Fruit fly (Drosophila melanogaster): ENCODE results near the gene abd-A.
A peak's percentile ranks its signal among the peaks of the same experiment; 100 is the strongest.

The abd-A gene

dm6 chr3R:16770653-16771377 is 59.0 kb downstream of the abd-A start:
- TF ChIP-seq tll (GFP tag; optimal IDR thresholded peaks at IDR 0.05) (peak in 1 of 2 experiments; percentile 42), zen (tag; optimal IDR thresholded peaks at IDR 0.05) (peak; percentile 44), Med (GFP tag) (peak; percentile 5), fru (optimal IDR thresholded peaks at IDR 0.05) (no peak), CG32767 (GFP tag; IDR thresholded peaks at IDR 0.05) (no peak), Abd-B (GFP tag; optimal IDR thresholded peaks at IDR 0.05) (peak; percentile 80), Blimp-1 (GFP tag; optimal IDR thresholded peaks at IDR 0.05) (peak; percentile 66), kni (GFP tag; optimal IDR thresholded peaks at IDR 0.05) (peak; percentile 25), abd-A (tag; optimal IDR thresholded peaks at IDR 0.05) (peak; percentile 100), CG2199 (GFP tag; IDR thresholded peaks at IDR 0.05) (0 out of 3 replicates have a peak, but pooled peaks have one; percentile 26), cad (GFP tag; optimal IDR thresholded peaks at IDR 0.05) (peak; percentile 92), twi (tag; optimal IDR thresholded peaks at IDR 0.05) (peak; percentile 5), oc (tag; optimal IDR thresholded peaks at IDR 0.05) (no peak), CG8944 (GFP tag; optimal IDR thresholded peaks at IDR 0.05) (no peak)

- TF ChIP-seq Rx (GFP tag; IDR thresholded peaks at IDR 0.05) (no peak), Pdp1 (GFP tag; optimal IDR thresholded peaks at IDR 0.05) (peak; percentile 22 to 47), slou (GFP tag; optimal IDR thresholded peaks at IDR 0.05) (peak; percentile 15), ewg (GFP tag; optimal IDR thresholded peaks at IDR 0.05) (peak; percentile 15), CG7745 (tag; optimal IDR thresholded peaks at IDR 0.05) (no peak), bsh (GFP tag; optimal IDR thresholded peaks at IDR 0.05) (peak in 1 of 2 experiments; percentile 72), CG5953 (GFP tag; IDR thresholded peaks at IDR 0.05) (peak; percentile 23; the same call in 1 of the 2 replicates), CG6254 (GFP tag; optimal IDR thresholded peaks at IDR 0.05) (peak; percentile 10), Fer3 (tag; optimal IDR thresholded peaks at IDR 0.05) (peak; percentile 39), CG18262 (tag; optimal IDR thresholded peaks at IDR 0.05) (peak; percentile 54), CG12659 (GFP tag; optimal IDR thresholded peaks at IDR 0.05) (peak; percentile 21), CkIIα-i1 (GFP tag; IDR thresholded peaks at IDR 0.05) (no peak), CG12942 (GFP tag; optimal IDR thresholded peaks at IDR 0.05) (peak; percentile 2), CG5180 (GFP tag; optimal IDR thresholded peaks at IDR 0.05) (peak; percentile 32), Abd-B (GFP tag; optimal IDR thresholded peaks at IDR 0.05) (peak; percentile 56), CG6654 (GFP tag; optimal IDR thresholded peaks at IDR 0.05) (peak; percentile 6), cwo (GFP tag; optimal IDR thresholded peaks at IDR 0.05) (no peak), Ssrp (tag; optimal IDR thresholded peaks at IDR 0.05) (no peak), Meics (GFP tag; optimal IDR thresholded peaks at IDR 0.05) (peak; percentile 3), CoRest (tag; optimal IDR thresholded peaks at IDR 0.05) (peak; percentile 48), CG18476 (GFP tag; optimal IDR thresholded peaks at IDR 0.05) (peak; percentile 37), esg (GFP tag; conservative IDR thresholded peaks at IDR 0.05) (peak; percentile 55), abd-A (tag; optimal IDR thresholded peaks at IDR 0.05) (no peak), sens-2 (GFP tag; IDR thresholded peaks at IDR 0.05) (peak; percentile 66), unc-4 (GFP tag; IDR thresholded peaks at IDR 0.05; ENCODE audit: partially characterized antibody) (no peak), CG8359 (GFP tag; optimal IDR thresholded peaks at IDR 0.05; ENCODE audit: borderline replicate concordance) (peak; percentile 12), gt (GFP tag; IDR thresholded peaks at IDR 0.05) (no peak), hbn (GFP tag; IDR thresholded peaks at IDR 0.05; ENCODE audit: partially characterized antibody) (no peak), D19A (tag; optimal IDR thresholded peaks at IDR 0.05) (peak; percentile 30), H15 (GFP tag; IDR thresholded peaks at IDR 0.05) (peak; percentile 52; the same call in 1 of the 3 replicates), unpg (GFP tag; optimal IDR thresholded peaks at IDR 0.05) (peak; percentile 59), shn (GFP tag; optimal IDR thresholded peaks at IDR 0.05) (no peak), CG17359 (tag; optimal IDR thresholded peaks at IDR 0.05) (peak; percentile 75), z (GFP tag; IDR thresholded peaks at IDR 0.05) (no peak), Mrtf (GFP tag; IDR thresholded peaks at IDR 0.05) (0 out of 3 replicates have a peak, but pooled peaks have one; percentile 58)
These were observed 60.4 kb downstream of the abd-A start for dm6 chr3R:16769404-16769803.
